Worm (Caenorhabditis elegans): ENCODE results near the gene EEED8.12.

Gene EEED8.12

ce11 chrII:5420947-5421614, 12.3 kb upstream of the EEED8.12 start, which contains the start of gene tofu-6:
tofu-6 (plus strand) TSS chrII:5421248.
- peak; percentile 50; the same call in 1 of the 2 replicates for TF ChIP-seq Y95B8A.8 (GFP tag; IDR thresholded peaks at IDR 0.05)
- peak; percentile 94 for TF ChIP-seq xnd-1 (tag; optimal IDR thresholded peaks at IDR 0.05)
- no peak for TF ChIP-seq aptf-3 (GFP tag; IDR thresholded peaks at IDR 0.05)
- TF ChIP-seq Y56A3A.18 (GFP tag; IDR thresholded peaks at IDR 0.05), result no peak
- TF ChIP-seq efl-1 (GFP tag; optimal IDR thresholded peaks at IDR 0.05), result peak; percentile 95
- no peak for TF ChIP-seq F10E7.11 (tag; optimal IDR thresholded peaks at IDR 0.05)
- TF ChIP-seq tlf-1 (GFP tag; optimal IDR thresholded peaks at IDR 0.05), result peak; percentile 39
- no peak for TF ChIP-seq C17E4.6 (GFP tag; IDR thresholded peaks at IDR 0.05)
- no peak for TF ChIP-seq T26A5.8 (tag; optimal IDR thresholded peaks at IDR 0.05)
- no peak for TF ChIP-seq attf-5 (GFP tag; optimal IDR thresholded peaks at IDR 0.05)
- TF ChIP-seq pbrm-1 (GFP tag; IDR thresholded peaks at IDR 0.05), result 0 out of 2 replicates have a peak, but pooled peaks have one; percentile 12
- peak; percentile 78 for TF ChIP-seq snpc-3.4 (tag; optimal IDR thresholded peaks at IDR 0.05)
- TF ChIP-seq ceh-91 (GFP tag; IDR thresholded peaks at IDR 0.05), result peak; percentile 90
- TF ChIP-seq B0336.3 (GFP tag; IDR thresholded peaks at IDR 0.05), result 0 out of 2 replicates have a peak, but pooled peaks have one; percentile 25
- no peak for TF ChIP-seq bed-1 (GFP tag; IDR thresholded peaks at IDR 0.05)
- no peak for TF ChIP-seq ceh-58 (GFP tag; IDR thresholded peaks at IDR 0.05)
- TF ChIP-seq attf-3 (GFP tag; conservative IDR thresholded peaks at IDR 0.05), result 0 out of 2 replicates have a peak, but pooled peaks have one; percentile 15
- no peak for TF ChIP-seq mel-28 (tag; optimal IDR thresholded peaks at IDR 0.05; ENCODE audit: borderline replicate concordance)
- TF ChIP-seq athp-1 (tag; optimal IDR thresholded peaks at IDR 0.05), result no peak
- TF ChIP-seq let-607 (tag; optimal IDR thresholded peaks at IDR 0.05), result no peak
- no peak for TF ChIP-seq F57C9.4 (tag; optimal IDR thresholded peaks at IDR 0.05)
- no peak for TF ChIP-seq repo-1 (tag; optimal IDR thresholded peaks at IDR 0.05)
- TF ChIP-seq ztf-28 (GFP tag; IDR thresholded peaks at IDR 0.05), result no peak
- TF ChIP-seq snpc-4 (GFP tag; optimal IDR thresholded peaks at IDR 0.05), result no peak
- TF ChIP-seq snpc-4 (tag; optimal IDR thresholded peaks at IDR 0.05), result peak in 1 of 4 experiments; percentile 5
- TF ChIP-seq madf-8 (GFP tag; conservative IDR thresholded peaks at IDR 0.05), result peak; percentile 99
- TF ChIP-seq lin-54 (GFP tag; optimal IDR thresholded peaks at IDR 0.05), result peak; percentile 55
- peak; percentile 87 for TF ChIP-seq mcd-1 (GFP tag; IDR thresholded peaks at IDR 0.05)
- TF ChIP-seq F23B12.7 (tag; optimal IDR thresholded peaks at IDR 0.05; ENCODE audit: insufficient read depth), result peak; percentile 61
- TF ChIP-seq lin-35 (GFP tag; optimal IDR thresholded peaks at IDR 0.05), result peak in 1 of 3 experiments; percentile 73
- TF ChIP-seq madf-6 (GFP tag; IDR thresholded peaks at IDR 0.05), result peak; percentile 98
- peak; percentile 87 for TF ChIP-seq D2030.7 (GFP tag; IDR thresholded peaks at IDR 0.05)
- no peak for TF ChIP-seq egrh-3 (GFP tag; IDR thresholded peaks at IDR 0.05)
- peak; percentile 78 for TF ChIP-seq F33H1.4 (GFP tag; IDR thresholded peaks at IDR 0.05)
- peak; percentile 63 for TF ChIP-seq dox-1 (GFP tag; IDR thresholded peaks at IDR 0.05)
- 0 out of 2 replicates have a peak, but pooled peaks have one; percentile 59 for TF ChIP-seq B0019.2 (GFP tag; conservative IDR thresholded peaks at IDR 0.05)
- 0 out of 2 replicates have a peak, but pooled peaks have one; percentile 35 for TF ChIP-seq hsf-1 (GFP tag; IDR thresholded peaks at IDR 0.05)
- TF ChIP-seq aptf-2 (GFP tag; conservative IDR thresholded peaks at IDR 0.05), result no peak
- peak; percentile 26; the same call in 1 of the 2 replicates for TF ChIP-seq ceh-100 (GFP tag; IDR thresholded peaks at IDR 0.05)
- TF ChIP-seq snpc-1.3 (tag; optimal IDR thresholded peaks at IDR 0.05; ENCODE audit: insufficient read depth), result peak; percentile 36
- TF ChIP-seq Y53G8AR.9 (GFP tag; conservative IDR thresholded peaks at IDR 0.05), result no peak
- peak; percentile 83 for TF ChIP-seq dpl-1 (GFP tag; optimal IDR thresholded peaks at IDR 0.05)
- 0 out of 2 replicates have a peak, but pooled peaks have one; percentile 32 for TF ChIP-seq hmg-1.2 (GFP tag; IDR thresholded peaks at IDR 0.05)
- TF ChIP-seq rcor-1 (GFP tag; IDR thresholded peaks at IDR 0.05), result no peak
- no peak for TF ChIP-seq lsy-27 (tag; optimal IDR thresholded peaks at IDR 0.05; ENCODE audit: borderline replicate concordance, insufficient read depth)
- peak; percentile 24 for TF ChIP-seq snpc-1.1 (tag; optimal IDR thresholded peaks at IDR 0.05; ENCODE audit: insufficient read depth)
